Worm (Caenorhabditis elegans) whole organism, L4 larva: ENCODE data around the gene sri-30.
A peak's percentile ranks its signal among the peaks of the same experiment; 100 is the strongest.

Source experiments
- D1046.2 ChIP-seq: fragments of 200-800 bp; sonication (Bioruptor generic); IDR thresholded peaks from 2 replicates; pipeline ENCODE4 v1.3.6; 2022; ENCODE audit warnings: missing genetic modification characterization, missing compliant biosample characterization
- F10B5.3 ChIP-seq: sonication (generic microtip); optimal IDR thresholded peaks from 2 replicates; lab custom pipeline; 2016; ENCODE audit warnings: mild to moderate bottlenecking, missing genetic modification characterization, missing compliant biosample characterization
- F44E2.7 ChIP-seq: fragments of 200-800 bp; sonication (Bioruptor generic); IDR thresholded peaks from 2 replicates; pipeline ENCODE4 v2.1.2; 2022; ENCODE audit warnings: missing genetic modification characterization, missing compliant biosample characterization
- F49E8.2 ChIP-seq: sonication (generic microtip); optimal IDR thresholded peaks from 2 replicates; lab custom pipeline; 2016; ENCODE audit warnings: missing compliant biosample characterization, mild to moderate bottlenecking, missing genetic modification characterization, borderline replicate concordance
- R02D3.7 ChIP-seq: fragments of 150-350 bp; sonication (generic microtip); optimal IDR thresholded peaks from 3 replicates; lab custom pipeline; 2014; ENCODE audit warnings: missing biosample characterization, missing genetic modification characterization
- T26A8.4 ChIP-seq: fragments of 200-800 bp; sonication (Bioruptor generic); IDR thresholded peaks from 2 replicates; pipeline ENCODE4 v1.3.6; 2022; ENCODE audit warnings: missing genetic modification characterization, missing compliant biosample characterization
- Y5F2A.4 ChIP-seq: fragments of 200-800 bp; sonication (Bioruptor generic); optimal IDR thresholded peaks from 2 replicates; lab custom pipeline; 2018; ENCODE audit warnings: mild to moderate bottlenecking, missing genetic modification characterization, missing compliant biosample characterization
- Y75B8A.6 ChIP-seq: fragments of 200-800 bp; sonication (Bioruptor generic); IDR thresholded peaks from 2 replicates; pipeline ENCODE4 v1.3.6; 2022; ENCODE audit warnings: missing genetic modification reagents, missing genetic modification characterization, missing compliant biosample characterization
- ama-1 ChIP-seq: fragments of 150-350 bp; optimal IDR thresholded peaks from 2 replicates; lab custom pipeline; 2014; ENCODE audit warnings: inconsistent platforms, mixed read lengths
- arid-1 ChIP-seq: fragments of 200-800 bp; sonication (Bioruptor generic); conservative IDR thresholded peaks from 2 replicates; pipeline ENCODE4 v1.3.6; 2022; ENCODE audit warnings: missing genetic modification reagents, missing genetic modification characterization, missing compliant biosample characterization
- ceh-32 ChIP-seq: sonication (generic microtip); optimal IDR thresholded peaks from 2 replicates; lab custom pipeline; 2016; ENCODE audit warnings: mild to moderate bottlenecking, missing genetic modification characterization, missing compliant biosample characterization; ENCODE audit not compliant: poor library complexity
- ceh-44 ChIP-seq: fragments of 200-800 bp; sonication (Bioruptor generic); IDR thresholded peaks from 2 replicates; pipeline ENCODE4 v1.3.6; 2022; ENCODE audit warnings: missing genetic modification reagents, missing genetic modification characterization, missing compliant biosample characterization
- ceh-82 ChIP-seq: sonication (generic microtip); optimal IDR thresholded peaks from 2 replicates; lab custom pipeline; 2017; ENCODE audit warnings: missing biosample characterization, missing genetic modification characterization
- cey-2 ChIP-seq: sonication (generic microtip); optimal IDR thresholded peaks from 3 replicates; lab custom pipeline; 2017; ENCODE audit warnings: missing genetic modification characterization, mild to moderate bottlenecking, missing compliant biosample characterization, antibody characterized with exemption, borderline replicate concordance; ENCODE audit not compliant: insufficient read depth
- ctbp-1 ChIP-seq: fragments of 200-800 bp; sonication (Bioruptor generic); IDR thresholded peaks from 2 replicates; pipeline ENCODE4 v1.3.6; 2022; ENCODE audit warnings: missing genetic modification reagents, missing genetic modification characterization, missing compliant biosample characterization
- daf-12 ChIP-seq: fragments of 150-350 bp; optimal IDR thresholded peaks from 2 replicates; lab custom pipeline; 2014; ENCODE audit warnings: missing biosample characterization, missing genetic modification reagents, missing genetic modification characterization
- daf-19 ChIP-seq: fragments of 200-800 bp; sonication (Bioruptor generic); conservative IDR thresholded peaks from 2 replicates; pipeline ENCODE4 v1.3.6; 2022; ENCODE audit warnings: missing genetic modification characterization, missing compliant biosample characterization
- dmd-6 ChIP-seq: fragments of 200-800 bp; sonication (Bioruptor generic); IDR thresholded peaks from 2 replicates; pipeline ENCODE4 v1.3.6; 2022; ENCODE audit warnings: missing genetic modification reagents, missing genetic modification characterization, missing compliant biosample characterization
- dmd-9 ChIP-seq: fragments of 200-800 bp; sonication (Bioruptor generic); IDR thresholded peaks from 2 replicates; pipeline ENCODE4 v1.3.6; 2022; ENCODE audit warnings: missing genetic modification reagents, missing genetic modification characterization, missing compliant biosample characterization
- duxl-1 ChIP-seq: sonication (generic microtip); optimal IDR thresholded peaks from 2 replicates; lab custom pipeline; 2016; ENCODE audit warnings: mild to moderate bottlenecking, missing genetic modification characterization, moderate library complexity, missing compliant biosample characterization; ENCODE audit not compliant: poor library complexity
- dve-1 ChIP-seq: sonication (generic microtip); optimal IDR thresholded peaks from 2 replicates; lab custom pipeline; 2017; ENCODE audit warnings: antibody characterized with exemption, mild to moderate bottlenecking, missing genetic modification characterization, missing compliant biosample characterization; ENCODE audit not compliant: insufficient read depth
- egl-27 ChIP-seq: sonication (generic microtip); optimal IDR thresholded peaks from 3 replicates; lab custom pipeline; 2017; ENCODE audit warnings: missing biosample characterization, missing genetic modification reagents, missing genetic modification characterization
- fos-1 ChIP-seq: fragments of 150-350 bp; optimal IDR thresholded peaks from 2 replicates; lab custom pipeline; 2014; ENCODE audit warnings: missing biosample characterization, missing genetic modification characterization
- gei-8 ChIP-seq: fragments of 200-800 bp; sonication (Bioruptor generic); optimal IDR thresholded peaks from 2 replicates; lab custom pipeline; 2018; ENCODE audit warnings: mild to moderate bottlenecking, missing genetic modification characterization, missing compliant biosample characterization
- hif-1 ChIP-seq, 2 experiments: sonication (generic microtip); optimal IDR thresholded peaks; 2 replicates each; lab custom pipeline; 2016 to 2017; ENCODE audit warnings: missing compliant biosample characterization in 2 of 2, missing genetic modification characterization in 2 of 2, missing genetic modification reagents in 2 of 2, missing genotype in 2 of 2, mild to moderate bottlenecking in 1 of 2
- hlh-30 ChIP-seq: sonication (generic microtip); optimal IDR thresholded peaks from 2 replicates; lab custom pipeline; 2017; ENCODE audit warnings: antibody characterized with exemption, mild to moderate bottlenecking, missing genetic modification characterization, missing compliant biosample characterization; ENCODE audit not compliant: insufficient read depth
- lin-1 ChIP-seq: fragments of 200-800 bp; sonication (Bioruptor generic); IDR thresholded peaks from 2 replicates; pipeline ENCODE4 v1.3.6; 2022; ENCODE audit warnings: missing genetic modification reagents, missing genetic modification characterization, missing compliant biosample characterization
- lin-38 ChIP-seq: fragments of 200-800 bp; sonication (Bioruptor generic); IDR thresholded peaks from 2 replicates; pipeline ENCODE4 v1.3.6; 2022; ENCODE audit warnings: missing genetic modification reagents, missing genetic modification characterization, missing compliant biosample characterization
- madf-5 ChIP-seq, 2 experiments: fragments of 200-800 bp; sonication (Bioruptor generic); IDR thresholded peaks; 2 replicates each; pipeline ENCODE4 v1.3.6; 2022; ENCODE audit warnings: missing compliant biosample characterization in 2 of 2, missing genetic modification characterization in 2 of 2
- mdl-1 ChIP-seq, 2 experiments: fragments of 150-350 bp in 1 of 2; sonication (generic microtip) in 1 of 2; optimal IDR thresholded peaks; 2 replicates each; lab custom pipeline; 2014 to 2017; ENCODE audit warnings: missing biosample characterization in 2 of 2, missing genetic modification characterization in 2 of 2
- mes-2 ChIP-seq: sonication (generic microtip); optimal IDR thresholded peaks from 2 replicates; lab custom pipeline; 2016; ENCODE audit warnings: missing genotype, mild to moderate bottlenecking, missing genetic modification characterization, missing compliant biosample characterization; ENCODE audit not compliant: poor library complexity, severe bottlenecking
- nhr-102 ChIP-seq: sonication (generic microtip); optimal IDR thresholded peaks from 2 replicates; lab custom pipeline; 2016; ENCODE audit warnings: mild to moderate bottlenecking, missing genetic modification characterization, moderate library complexity, missing compliant biosample characterization
- nhr-11 ChIP-seq: fragments of 150-350 bp; optimal IDR thresholded peaks from 2 replicates; lab custom pipeline; 2014; ENCODE audit warnings: missing biosample characterization, missing genetic modification characterization
- nhr-25 ChIP-seq: sonication (generic microtip); optimal IDR thresholded peaks from 2 replicates; lab custom pipeline; 2017; ENCODE audit warnings: missing genetic modification characterization, mild to moderate bottlenecking, missing compliant biosample characterization, antibody characterized with exemption, moderate library complexity, borderline replicate concordance; ENCODE audit not compliant: insufficient read depth
- nhr-28 ChIP-seq: fragments of 150-350 bp; optimal IDR thresholded peaks from 2 replicates; lab custom pipeline; 2014; ENCODE audit warnings: missing biosample characterization, missing genetic modification characterization
- nhr-41 ChIP-seq: fragments of 200-800 bp; sonication (Bioruptor generic); IDR thresholded peaks from 2 replicates; pipeline ENCODE4 v1.3.6; 2022; ENCODE audit warnings: missing genetic modification reagents, missing genetic modification characterization, missing compliant biosample characterization
- nhr-48 ChIP-seq: sonication (generic microtip); optimal IDR thresholded peaks from 2 replicates; lab custom pipeline; 2016; ENCODE audit warnings: mild to moderate bottlenecking, missing genetic modification characterization, missing compliant biosample characterization
- nhr-6 ChIP-seq: fragments of 150-350 bp; optimal IDR thresholded peaks from 2 replicates; lab custom pipeline; 2014; ENCODE audit warnings: missing biosample characterization, missing genetic modification characterization
- nhr-77 ChIP-seq: fragments of 150-350 bp; optimal IDR thresholded peaks from 2 replicates; lab custom pipeline; 2014; ENCODE audit warnings: missing biosample characterization, missing genetic modification characterization
- saeg-2 ChIP-seq: fragments of 200-800 bp; sonication (Bioruptor generic); IDR thresholded peaks from 2 replicates; pipeline ENCODE4 v1.3.6; 2022; ENCODE audit warnings: missing genetic modification reagents, missing genetic modification characterization, missing compliant biosample characterization
- sdz-12 ChIP-seq: fragments of 200-800 bp; sonication (Bioruptor generic); optimal IDR thresholded peaks from 2 replicates; lab custom pipeline; 2018; ENCODE audit warnings: mild to moderate bottlenecking, missing genetic modification characterization, missing compliant biosample characterization
- skn-1 ChIP-seq: fragments of 150-350 bp; optimal IDR thresholded peaks from 2 replicates; lab custom pipeline; 2014; ENCODE audit warnings: missing biosample characterization, missing genetic modification characterization
- spr-1 ChIP-seq: sonication (generic microtip); optimal IDR thresholded peaks from 2 replicates; lab custom pipeline; 2016; ENCODE audit warnings: mild to moderate bottlenecking, missing genetic modification characterization, missing compliant biosample characterization
- spr-3 ChIP-seq: fragments of 200-800 bp; sonication (Bioruptor generic); optimal IDR thresholded peaks from 2 replicates; lab custom pipeline; 2018; ENCODE audit warnings: mild to moderate bottlenecking, missing genetic modification characterization, missing compliant biosample characterization
- tra-1 ChIP-seq: fragments of 200-800 bp; sonication (Bioruptor generic); IDR thresholded peaks from 2 replicates; pipeline ENCODE4 v1.3.6; 2022; ENCODE audit warnings: missing genetic modification reagents, missing genetic modification characterization, missing compliant biosample characterization
- unc-130 ChIP-seq: sonication (generic microtip); optimal IDR thresholded peaks from 2 replicates; lab custom pipeline; 2016; ENCODE audit warnings: missing genetic modification reagents, missing genetic modification characterization, missing compliant biosample characterization
- vab-7 ChIP-seq: fragments of 200-800 bp; sonication (Bioruptor generic); IDR thresholded peaks from 2 replicates; pipeline ENCODE4 v1.3.6; 2022; ENCODE audit warnings: missing genetic modification reagents, missing genetic modification characterization, missing compliant biosample characterization
- zfp-2 ChIP-seq: sonication (generic microtip); optimal IDR thresholded peaks from 2 replicates; lab custom pipeline; 2016; ENCODE audit warnings: mild to moderate bottlenecking, missing genetic modification characterization, missing compliant biosample characterization
- zip-2 ChIP-seq: fragments of 150-350 bp; optimal IDR thresholded peaks from 2 replicates; lab custom pipeline; 2014; ENCODE audit warnings: missing biosample characterization, missing genetic modification characterization
- ztf-7 ChIP-seq: fragments of 150-350 bp; optimal IDR thresholded peaks from 2 replicates; lab custom pipeline; 2014; ENCODE audit warnings: missing biosample characterization, missing genetic modification characterization

sri-30 gene

DNA sequence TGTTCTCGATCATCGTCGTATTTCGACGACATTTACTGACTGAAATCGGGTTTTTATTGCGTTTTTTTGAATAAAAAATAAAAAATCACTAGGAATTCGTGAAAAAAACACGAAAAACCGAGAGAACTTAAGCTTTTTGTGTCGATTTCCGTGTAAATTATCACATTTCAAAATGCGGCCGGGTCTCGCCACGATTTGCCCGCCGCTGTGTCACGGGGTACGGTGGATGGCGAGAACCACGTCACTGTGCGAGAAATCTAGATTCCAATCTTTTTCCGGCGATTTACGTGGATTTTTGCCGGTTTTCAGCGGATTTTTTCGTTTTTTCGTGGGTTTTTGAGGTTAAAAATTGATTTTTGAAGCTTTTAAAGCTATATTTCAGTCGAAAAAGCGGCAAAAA is 30.9 kb downstream of the sri-30 start, which contains the start of gene Y25C1A.8 (continued):
- TF ChIP-seq gei-8 (GFP tag; lab: Kevin White, UChicago) (peak; percentile 38), ceh-82 (tag; lab: Kevin White, UChicago) (no peak), R02D3.7 (no peak), spr-1 (peak; percentile 92), ctbp-1 (GFP tag; lab: Robert Waterston, UW) (peak; percentile 85), vab-7 (peak; percentile 62), dmd-9 (GFP tag; lab: Robert Waterston, UW) (peak; percentile 71), F49E8.2 (peak; percentile 67), fos-1 (tag; lab: Kevin White, UChicago) (no peak), duxl-1 (tag; lab: Kevin White, UChicago) (peak; percentile 95), egl-27 (tag; lab: Kevin White, UChicago) (no peak), zfp-2 (tag; lab: Kevin White, UChicago) (peak; percentile 47), madf-5 (GFP tag; IDR thresholded peaks at IDR 0.05; lab: Robert Waterston, UW) (no peak), cey-2 (no peak), ceh-32 (tag; lab: Kevin White, UChicago) (peak; percentile 46), F10B5.3 (peak; percentile 87), nhr-28 (peak; percentile 64), F44E2.7 (GFP tag; lab: Robert Waterston, UW) (peak; percentile 70; the same call in 1 of the 2 replicates), sdz-12 (GFP tag; lab: Kevin White, UChicago) (no peak), tra-1 (GFP tag; lab: Robert Waterston, UW) (peak; percentile 55; the same call in 1 of the 2 replicates), ztf-7 (tag; lab: Kevin White, UChicago) (peak; percentile 83), dmd-6 (GFP tag; lab: Robert Waterston, UW) (peak; percentile 83), zip-2 (tag; lab: Kevin White, UChicago) (peak; percentile 68), nhr-6 (peak; percentile 82), T26A8.4 (GFP tag; lab: Robert Waterston, UW) (peak; percentile 95), nhr-48 (tag; lab: Kevin White, UChicago) (peak; percentile 30), nhr-77 (tag; lab: Kevin White, UChicago) (peak; percentile 63), Y75B8A.6 (GFP tag; lab: Robert Waterston, UW) (no peak), spr-3 (GFP tag; lab: Kevin White, UChicago) (peak; percentile 94), unc-130 (GFP tag; lab: Kevin White, UChicago) (peak; percentile 35), lin-1 (GFP tag; lab: Robert Waterston, UW) (peak; percentile 89), ama-1 (lab: Kevin White, UChicago) (no peak), mes-2 (peak; percentile 96), Y5F2A.4 (GFP tag; lab: Kevin White, UChicago) (peak; percentile 71), mdl-1 (tag; optimal IDR thresholded peaks at IDR 0.05; lab: Kevin White, UChicago) (peak in 1 of 2 experiments; percentile 69), daf-12 (tag; lab: Kevin White, UChicago) (no peak), nhr-11 (tag; lab: Kevin White, UChicago) (peak; percentile 80), nhr-25 (peak; percentile 7), hlh-30 (peak; percentile 92), ceh-44 (0 out of 2 replicates have a peak, but pooled peaks have one; percentile 17), nhr-102 (peak; percentile 94), lin-38 (peak; percentile 89), arid-1 (peak; percentile 83), saeg-2 (GFP tag; lab: Robert Waterston, UW) (0 out of 2 replicates have a peak, but pooled peaks have one; percentile 50), daf-19 (no peak), hif-1 (tag; optimal IDR thresholded peaks at IDR 0.05; lab: Kevin White, UChicago) (peak in 1 of 2 experiments; percentile 79), nhr-41 (GFP tag; lab: Robert Waterston, UW) (no peak), skn-1 (tag; lab: Kevin White, UChicago) (no peak), dve-1 (tag; lab: Kevin White, UChicago) (peak; percentile 95), D1046.2 (GFP tag; lab: Robert Waterston, UW) (no peak)
